Worm (Caenorhabditis elegans) whole organism, L4 larva: ENCODE results near the gene rde-4.

Experiments used
- Y105C5A.15 ChIP-seq: fragments of 200-800 bp; sonication (Bioruptor generic); IDR thresholded peaks from 2 replicates; pipeline ENCODE4 v1.3.6; 2022; ENCODE audit warnings: missing genetic modification characterization, missing compliant biosample characterization
- ama-1 ChIP-seq: fragments of 150-350 bp; optimal IDR thresholded peaks from 2 replicates; lab custom pipeline; 2014; ENCODE audit warnings: inconsistent platforms, mixed read lengths
- fkh-10 ChIP-seq: fragments of 150-350 bp; optimal IDR thresholded peaks from 2 replicates; lab custom pipeline; 2014; ENCODE audit warnings: missing biosample characterization, missing genetic modification reagents, missing genetic modification characterization
- nhr-11 ChIP-seq: fragments of 150-350 bp; optimal IDR thresholded peaks from 2 replicates; lab custom pipeline; 2014; ENCODE audit warnings: missing biosample characterization, missing genetic modification characterization
- nhr-77 ChIP-seq: fragments of 150-350 bp; optimal IDR thresholded peaks from 2 replicates; lab custom pipeline; 2014; ENCODE audit warnings: missing biosample characterization, missing genetic modification characterization
- snpc-4 ChIP-seq: fragments of 150-350 bp; optimal IDR thresholded peaks from 2 replicates; lab custom pipeline; 2014; ENCODE audit warnings: missing biosample characterization, missing genetic modification characterization

- TF ChIP-seq ama-1 (lab: Kevin White, UChicago) (no peak), fkh-10 (GFP tag; lab: Kevin White, UChicago) (no peak), Y105C5A.15 (GFP tag; lab: Robert Waterston, UW) (no peak), nhr-77 (tag; lab: Kevin White, UChicago) (no peak), snpc-4 (tag; lab: Kevin White, UChicago) (no peak), nhr-11 (no peak)
These were observed 32.3 kb downstream of the rde-4 start, which contains the start of gene unc-47 for ce11 chrIII:10186160-10186559.
